Fruit fly (Drosophila melanogaster) whole organism, embryonic: ENCODE data around the gene nbs.

ENCODE experiments used
- Awh ChIP-seq: fragments of 200-800 bp; sonication (Bioruptor generic); IDR thresholded peaks from 2 replicates; pipeline ENCODE4, ENCODE4 v1.3.6; 2022; ENCODE audit warnings: missing biosample characterization, missing genetic modification characterization
- BEAF-32 ChIP-seq: fragments of 200-800 bp; sonication (Bioruptor generic); optimal IDR thresholded peaks from 3 replicates; lab custom pipeline; 2017; ENCODE audit warnings: missing biosample characterization, missing genetic modification characterization, mild to moderate bottlenecking, moderate library complexity, missing genetic modification reagents
- Bdp1 ChIP-seq: fragments of 200-800 bp; sonication (Bioruptor generic); optimal IDR thresholded peaks from 3 replicates; lab custom pipeline; 2016; ENCODE audit warnings: missing biosample characterization, missing genetic modification characterization
- CG11456 ChIP-seq: fragments of 200-800 bp; sonication (Bioruptor generic); IDR thresholded peaks from 3 replicates; pipeline ENCODE4 v1.3.6; 2022; ENCODE audit warnings: missing biosample characterization, missing genetic modification characterization
- CG12391 ChIP-seq: fragments of 200-800 bp; sonication (Bioruptor generic); optimal IDR thresholded peaks from 3 replicates; lab custom pipeline; 2018; ENCODE audit warnings: missing biosample characterization, mild to moderate bottlenecking, missing genetic modification characterization, moderate library complexity
- CG12942 ChIP-seq: fragments of 200-800 bp; sonication (Bioruptor generic); optimal IDR thresholded peaks from 3 replicates; lab custom pipeline; 2016; ENCODE audit warnings: missing biosample characterization, missing genetic modification characterization
- CG13287 ChIP-seq: fragments of 200-800 bp; sonication (Bioruptor generic); IDR thresholded peaks from 2 replicates; pipeline ENCODE4 v1.3.6; 2022; ENCODE audit warnings: missing biosample characterization, missing genetic modification characterization; ENCODE audit not compliant: partially characterized antibody
- CG13775 ChIP-seq: fragments of 200-800 bp; sonication (Bioruptor generic); optimal IDR thresholded peaks from 3 replicates; lab custom pipeline; 2017; ENCODE audit warnings: missing biosample characterization, mild to moderate bottlenecking, missing genetic modification characterization
- CG15073 ChIP-seq: fragments of 200-800 bp; sonication (Bioruptor generic); optimal IDR thresholded peaks from 2 replicates; lab custom pipeline; 2016; ENCODE audit warnings: missing biosample characterization, missing genetic modification characterization
- CG1603 ChIP-seq: fragments of 200-800 bp; sonication (Bioruptor generic); optimal IDR thresholded peaks from 2 replicates; lab custom pipeline; 2019; ENCODE audit warnings: missing biosample characterization, mild to moderate bottlenecking, missing genetic modification characterization, moderate library complexity
- CG18262 ChIP-seq: fragments of 200-800 bp; optimal IDR thresholded peaks from 3 replicates; lab custom pipeline; 2019; ENCODE audit warnings: missing biosample characterization, mild to moderate bottlenecking, missing genetic modification characterization, moderate library complexity
- CG2116 ChIP-seq: fragments of 200-800 bp; sonication (Bioruptor generic); optimal IDR thresholded peaks from 3 replicates; lab custom pipeline; 2018; ENCODE audit warnings: missing biosample characterization, mild to moderate bottlenecking, missing genetic modification characterization
- CG2712 ChIP-seq: fragments of 200-800 bp; optimal IDR thresholded peaks from 3 replicates; lab custom pipeline; 2019; ENCODE audit warnings: missing biosample characterization, mild to moderate bottlenecking, missing genetic modification characterization, moderate library complexity
- CG42726 ChIP-seq: fragments of 200-800 bp; sonication (Bioruptor generic); IDR thresholded peaks from 2 replicates; pipeline ENCODE4 v1.3.6; 2022; ENCODE audit warnings: missing biosample characterization, missing genetic modification characterization; ENCODE audit not compliant: partially characterized antibody
- CG4730 ChIP-seq: fragments of 200-800 bp; sonication (Bioruptor generic); IDR thresholded peaks from 2 replicates; pipeline ENCODE4 v1.3.6; 2022; ENCODE audit warnings: missing biosample characterization, missing genetic modification characterization
- CG4854 ChIP-seq: fragments of 200-800 bp; sonication (Bioruptor generic); optimal IDR thresholded peaks from 2 replicates; lab custom pipeline; 2016; ENCODE audit warnings: missing biosample characterization, missing genetic modification characterization, inconsistent platforms
- CG7786 ChIP-seq: fragments of 200-800 bp; sonication (Bioruptor generic); optimal IDR thresholded peaks from 2 replicates; lab custom pipeline; 2016; ENCODE audit warnings: missing biosample characterization, missing genetic modification characterization
- CkIIα-i1 ChIP-seq: fragments of 200-800 bp; sonication (Bioruptor generic); IDR thresholded peaks from 2 replicates; pipeline ENCODE4 v1.3.6; 2022; ENCODE audit warnings: missing biosample characterization, missing genetic modification characterization
- Ets65A ChIP-seq: fragments of 200-800 bp; sonication (Bioruptor generic); peaks from one replicate; lab custom pipeline; 2016; ENCODE audit warnings: missing biosample characterization, missing genetic modification characterization
- Fer1 ChIP-seq: fragments of 200-800 bp; sonication (Bioruptor generic); optimal IDR thresholded peaks from 2 replicates; lab custom pipeline; 2017; ENCODE audit warnings: missing biosample characterization, mild to moderate bottlenecking, missing genetic modification characterization
- Hr51 ChIP-seq, 2 experiments: fragments of 200-800 bp; sonication (Bioruptor generic); optimal IDR thresholded peaks; 2 replicates in 1 of 2; 3 replicates in 1 of 2; lab custom pipeline; 2016 to 2018; ENCODE audit warnings: missing biosample characterization in 2 of 2, missing genetic modification characterization in 2 of 2, mild to moderate bottlenecking in 1 of 2, moderate library complexity in 1 of 2
- Jarid2 ChIP-seq: fragments of 200-800 bp; sonication (Bioruptor generic); optimal IDR thresholded peaks from 3 replicates; lab custom pipeline; 2017; ENCODE audit warnings: mild to moderate bottlenecking, missing biosample characterization, missing genetic modification reagents, missing genetic modification characterization
- MBD-R2 ChIP-seq: fragments of 200-800 bp; sonication (Bioruptor generic); IDR thresholded peaks from 2 replicates; pipeline ENCODE4 v1.3.6; 2022; ENCODE audit warnings: missing biosample characterization, missing genetic modification characterization
- Med ChIP-seq: fragments of 200-800 bp; sonication (Bioruptor generic); peaks from one replicate; lab custom pipeline; 2016; ENCODE audit warnings: missing biosample characterization, missing genetic modification characterization, mild to moderate bottlenecking, inconsistent platforms, moderate library complexity
- Oaz ChIP-seq: fragments of 200-800 bp; sonication (Bioruptor generic); IDR thresholded peaks from 2 replicates; pipeline ENCODE4 v1.3.6; 2022; ENCODE audit warnings: missing biosample characterization, missing genetic modification characterization
- Opbp ChIP-seq: fragments of 200-800 bp; sonication (Bioruptor generic); IDR thresholded peaks from 3 replicates; pipeline ENCODE4 v1.3.6; 2022; ENCODE audit warnings: missing biosample characterization, missing genetic modification characterization; ENCODE audit not compliant: partially characterized antibody
- Pdp1 ChIP-seq, 2 experiments: fragments of 200-800 bp; sonication (Bioruptor generic); optimal IDR thresholded peaks; 3 replicates each; lab custom pipeline; 2016; ENCODE audit warnings: missing biosample characterization in 2 of 2, missing genetic modification characterization in 2 of 2, mild to moderate bottlenecking in 1 of 2, moderate library complexity in 1 of 2
- Tbp ChIP-seq: fragments of >200 bp; optimal IDR thresholded peaks from 2 replicates; lab custom pipeline; 2018; ENCODE audit warnings: missing biosample characterization, missing genetic modification characterization
- Usf ChIP-seq: fragments of 200-800 bp; sonication (Bioruptor generic); optimal IDR thresholded peaks from 2 replicates; lab custom pipeline; 2017; ENCODE audit warnings: missing genotype, missing biosample characterization, missing genetic modification characterization
- al ChIP-seq: fragments of 200-800 bp; sonication (Bioruptor generic); IDR thresholded peaks from 2 replicates; pipeline ENCODE4 v1.3.6; 2022; ENCODE audit warnings: missing biosample characterization, missing genetic modification characterization
- ci ChIP-seq: fragments of 200-800 bp; sonication (Bioruptor generic); IDR thresholded peaks from 3 replicates; pipeline ENCODE4 v1.3.6; 2022; ENCODE audit warnings: missing biosample characterization, missing genetic modification characterization
- dan ChIP-seq: fragments of 200-800 bp; sonication (Bioruptor generic); IDR thresholded peaks from 2 replicates; pipeline ENCODE4 v1.3.6; 2022; ENCODE audit warnings: missing biosample characterization, missing genetic modification characterization
- dm ChIP-seq: fragments of 200-800 bp; sonication (Bioruptor generic); optimal IDR thresholded peaks from 3 replicates; lab custom pipeline; 2016; ENCODE audit warnings: missing biosample characterization, missing genetic modification characterization
- ems ChIP-seq: fragments of 200-800 bp; sonication (Bioruptor generic); optimal IDR thresholded peaks from 3 replicates; lab custom pipeline; 2016; ENCODE audit warnings: missing biosample characterization, missing genetic modification characterization
- fru ChIP-seq: fragments of >200 bp; optimal IDR thresholded peaks from 2 replicates; lab custom pipeline; 2017
- gce ChIP-seq: fragments of 200-800 bp; sonication (Bioruptor generic); IDR thresholded peaks from 3 replicates; pipeline ENCODE4 v1.3.6; 2022; ENCODE audit warnings: missing biosample characterization, missing genetic modification characterization
- gfzf ChIP-seq: fragments of 200-800 bp; sonication (Bioruptor generic); optimal IDR thresholded peaks from 2 replicates; lab custom pipeline; 2016; ENCODE audit warnings: missing biosample characterization, mild to moderate bottlenecking, missing genetic modification characterization, moderate library complexity
- gt ChIP-seq: fragments of 200-800 bp; sonication (Bioruptor generic); IDR thresholded peaks from 2 replicates; pipeline ENCODE4 v1.3.6; 2022; ENCODE audit warnings: missing biosample characterization, missing genetic modification characterization
- jumu ChIP-seq: fragments of 200-800 bp; sonication (Bioruptor generic); optimal IDR thresholded peaks from 3 replicates; lab custom pipeline; 2016; ENCODE audit warnings: missing biosample characterization, missing genetic modification characterization
- kah ChIP-seq: fragments of 200-800 bp; sonication (Bioruptor generic); optimal IDR thresholded peaks from 2 replicates; lab custom pipeline; 2018; ENCODE audit warnings: missing biosample characterization, mild to moderate bottlenecking, missing genetic modification characterization
- kay ChIP-seq: fragments of 200-800 bp; sonication (Bioruptor generic); optimal IDR thresholded peaks from 2 replicates; lab custom pipeline; 2016; ENCODE audit warnings: missing biosample characterization, missing genetic modification characterization
- odd ChIP-seq: fragments of 200-800 bp; sonication (Bioruptor generic); optimal IDR thresholded peaks from 2 replicates; lab custom pipeline; 2017; ENCODE audit warnings: missing biosample characterization, mild to moderate bottlenecking, missing genetic modification characterization
- pum ChIP-seq: fragments of 200-800 bp; sonication (Bioruptor generic); optimal IDR thresholded peaks from 2 replicates; lab custom pipeline; 2016; ENCODE audit warnings: missing biosample characterization, missing genetic modification characterization
- pzg ChIP-seq: fragments of 200-800 bp; sonication (Bioruptor generic); optimal IDR thresholded peaks from 3 replicates; lab custom pipeline; 2018; ENCODE audit warnings: missing biosample characterization, mild to moderate bottlenecking, missing genetic modification characterization, moderate library complexity
- sc ChIP-seq, 3 experiments: fragments of >200 bp in 2 of 3; fragments of 200-800 bp in 1 of 3; sonication (Bioruptor generic) in 1 of 3; optimal IDR thresholded peaks; 2 replicates in 2 of 3; 3 replicates in 1 of 3; lab custom pipeline; 2017; ENCODE audit warnings: mild to moderate bottlenecking in 1 of 3, missing biosample characterization in 1 of 3, missing genetic modification characterization in 1 of 3, missing genetic modification reagents in 1 of 3
- scrt ChIP-seq: fragments of 200-800 bp; sonication (Bioruptor generic); optimal IDR thresholded peaks from 2 replicates; lab custom pipeline; 2018; ENCODE audit warnings: missing biosample characterization, mild to moderate bottlenecking, missing genetic modification characterization, moderate library complexity
- sd ChIP-seq: fragments of 200-800 bp; sonication (Bioruptor generic); optimal IDR thresholded peaks from 3 replicates; lab custom pipeline; 2018; ENCODE audit warnings: missing biosample characterization, mild to moderate bottlenecking, missing genetic modification characterization, moderate library complexity
- sima ChIP-seq: fragments of 200-800 bp; sonication (Bioruptor generic); optimal IDR thresholded peaks from 2 replicates; lab custom pipeline; 2016; ENCODE audit warnings: missing biosample characterization, missing genetic modification characterization
- sr ChIP-seq: fragments of 200-800 bp; sonication (Bioruptor generic); IDR thresholded peaks from 3 replicates; pipeline ENCODE4 v1.3.6; 2022; ENCODE audit warnings: missing biosample characterization, missing genetic modification characterization
- tin ChIP-seq: fragments of 200-800 bp; sonication (Bioruptor generic); optimal IDR thresholded peaks from 3 replicates; lab custom pipeline; 2016; ENCODE audit warnings: missing biosample characterization, missing genetic modification characterization
- tup ChIP-seq: fragments of 200-800 bp; sonication (Bioruptor generic); optimal IDR thresholded peaks from 2 replicates; lab custom pipeline; 2016; ENCODE audit warnings: missing biosample characterization, mild to moderate bottlenecking, missing genetic modification characterization, moderate library complexity
- wek ChIP-seq: fragments of 200-800 bp; sonication (Bioruptor generic); optimal IDR thresholded peaks from 3 replicates; lab custom pipeline; 2018; ENCODE audit warnings: missing biosample characterization, mild to moderate bottlenecking, missing genetic modification characterization, moderate library complexity

nbs gene

dm6 chr3L:9695647-9696046 lies 27.3 kb downstream of the nbs start (continued):
- TF ChIP-seq CG7786 (GFP tag; lab: Kevin White, UChicago) (no peak), sima (no peak), CG12391 (peak; percentile 54), Bdp1 (GFP tag; lab: Kevin White, UChicago) (no peak), Pdp1 (GFP tag; optimal IDR thresholded peaks at IDR 0.05; lab: Kevin White, UChicago) (peak; percentile 3 to 6), CG42726 (no peak), CG15073 (GFP tag; lab: Kevin White, UChicago) (no peak), Usf (GFP tag; lab: Kevin White, UChicago) (no peak), ems (GFP tag; lab: Kevin White, UChicago) (no peak), CG13287 (GFP tag; lab: Robert Waterston, UW) (no peak), wek (GFP tag; lab: Kevin White, UChicago) (no peak), al (GFP tag; lab: Robert Waterston, UW) (no peak), gfzf (GFP tag; lab: Kevin White, UChicago) (no peak), Tbp (GFP tag; lab: Kevin White, UChicago) (no peak), pum (no peak), scrt (no peak), Oaz (GFP tag; lab: Robert Waterston, UW) (no peak), sr (no peak), Opbp (GFP tag; lab: Robert Waterston, UW) (no peak), kay (peak; percentile 7), Med (no peak), gce (GFP tag; lab: Robert Waterston, UW) (no peak), CG11456 (GFP tag; lab: Robert Waterston, UW) (no peak), dan (GFP tag; lab: Robert Waterston, UW) (no peak), tup (GFP tag; lab: Kevin White, UChicago) (no peak), CG1603 (tag; lab: Kevin White, UChicago) (no peak), dm (GFP tag; lab: Kevin White, UChicago) (no peak), Jarid2 (GFP tag; lab: Kevin White, UChicago) (no peak), Awh (no peak), CG12942 (GFP tag; lab: Kevin White, UChicago) (no peak), Fer1 (GFP tag; lab: Kevin White, UChicago) (no peak), Hr51 (GFP tag; optimal IDR thresholded peaks at IDR 0.05; lab: Kevin White, UChicago) (peak in 1 of 2 experiments; percentile 75), pzg (no peak), sc (optimal IDR thresholded peaks at IDR 0.05; lab: Kevin White, UChicago) (no peak), sc (GFP tag; optimal IDR thresholded peaks at IDR 0.05; lab: Kevin White, UChicago) (no peak), jumu (GFP tag; lab: Kevin White, UChicago) (no peak), gt (no peak), Ets65A (GFP tag; lab: Kevin White, UChicago) (no peak), CG18262 (peak; percentile 63), fru (lab: Kevin White, UChicago) (no peak), odd (GFP tag; lab: Kevin White, UChicago) (no peak), CG4730 (no peak), BEAF-32 (GFP tag; lab: Kevin White, UChicago) (no peak), CG2116 (GFP tag; lab: Kevin White, UChicago) (no peak), MBD-R2 (GFP tag; lab: Robert Waterston, UW) (no peak), kah (GFP tag; lab: Kevin White, UChicago) (no peak), sd (tag; lab: Kevin White, UChicago) (peak; percentile 5), CG4854 (no peak), ci (GFP tag; lab: Robert Waterston, UW) (no peak), CkIIα-i1 (GFP tag; lab: Robert Waterston, UW) (no peak), CG13775 (GFP tag; lab: Kevin White, UChicago) (peak; percentile 12), CG2712 (peak; percentile 63), tin (GFP tag; lab: Kevin White, UChicago) (no peak)
